Worm (Caenorhabditis elegans): Measurements from ENCODE around the gene hal-3.

ce11 chrII:9636300-9636699, 19.4 kb upstream of the hal-3 start, which contains the start of gene ZK1307.7:
- TF ChIP-seq tbx-37 (GFP tag; conservative IDR thresholded peaks at IDR 0.05) (no peak), flt-1 (GFP tag; IDR thresholded peaks at IDR 0.05) (no peak)
